Fruit fly (Drosophila melanogaster) whole organism, prepupa: ENCODE measurements around the gene BHD.

ENCODE experiments used
- Blimp-1 ChIP-seq: fragments of 200-800 bp; sonication (Bioruptor generic); optimal IDR thresholded peaks from 3 replicates; lab custom pipeline; 2017; ENCODE audit warnings: missing biosample characterization, missing genetic modification characterization, mild to moderate bottlenecking, moderate library complexity, missing genetic modification reagents
- CG10631 ChIP-seq: fragments of 200-800 bp; sonication (Bioruptor generic); optimal IDR thresholded peaks from 2 replicates; lab custom pipeline; 2016; ENCODE audit warnings: missing biosample characterization, missing genetic modification characterization
- CG10669 ChIP-seq: fragments of 200-800 bp; sonication (Bioruptor generic); optimal IDR thresholded peaks from 3 replicates; lab custom pipeline; 2018; ENCODE audit warnings: missing biosample characterization, mild to moderate bottlenecking, missing genetic modification characterization, moderate library complexity
- CG11762 ChIP-seq: fragments of 200-800 bp; sonication (Bioruptor generic); optimal IDR thresholded peaks from 3 replicates; lab custom pipeline; 2016; ENCODE audit warnings: missing biosample characterization, missing genetic modification characterization; ENCODE audit not compliant: insufficient read depth
- CG11902 ChIP-seq: fragments of 200-800 bp; sonication (Bioruptor generic); optimal IDR thresholded peaks from 3 replicates; lab custom pipeline; 2016; ENCODE audit warnings: missing biosample characterization, missing genetic modification characterization
- CG15336 ChIP-seq: fragments of 200-800 bp; sonication (Bioruptor generic); IDR thresholded peaks from 2 replicates; pipeline ENCODE4 v1.3.6; 2022; ENCODE audit warnings: missing biosample characterization, missing genetic modification characterization
- CG1621 ChIP-seq: fragments of 200-800 bp; sonication (Bioruptor generic); optimal IDR thresholded peaks from 3 replicates; lab custom pipeline; 2018; ENCODE audit warnings: missing biosample characterization, mild to moderate bottlenecking, missing genetic modification characterization
- CG3032 ChIP-seq: fragments of 200-800 bp; optimal IDR thresholded peaks from 2 replicates; lab custom pipeline; 2019; ENCODE audit warnings: missing biosample characterization, mild to moderate bottlenecking, missing genetic modification characterization, moderate library complexity
- CG31627 ChIP-seq: fragments of 200-800 bp; sonication (Bioruptor generic); optimal IDR thresholded peaks from 3 replicates; lab custom pipeline; 2016; ENCODE audit warnings: missing biosample characterization, missing genetic modification characterization
- CG32006 ChIP-seq: fragments of 200-800 bp; sonication (Bioruptor generic); optimal IDR thresholded peaks from 3 replicates; lab custom pipeline; 2017; ENCODE audit warnings: missing biosample characterization, mild to moderate bottlenecking, missing genetic modification characterization
- CG34406 ChIP-seq: fragments of 200-800 bp; sonication (Bioruptor generic); optimal IDR thresholded peaks from 3 replicates; lab custom pipeline; 2016; ENCODE audit warnings: missing biosample characterization, missing genetic modification characterization
- CG3919 ChIP-seq: fragments of 200-800 bp; sonication (Bioruptor generic); optimal IDR thresholded peaks from 3 replicates; lab custom pipeline; 2016; ENCODE audit warnings: missing biosample characterization, missing genetic modification characterization
- CG4318 ChIP-seq: fragments of 200-800 bp; sonication (Bioruptor generic); optimal IDR thresholded peaks from 3 replicates; lab custom pipeline; 2017; ENCODE audit warnings: missing biosample characterization, mild to moderate bottlenecking, missing genetic modification characterization
- CG6163 ChIP-seq: fragments of 200-800 bp; sonication (Bioruptor generic); IDR thresholded peaks from 3 replicates; pipeline ENCODE4 v1.3.6; 2022; ENCODE audit warnings: missing biosample characterization, missing genetic modification characterization
- CG6276 ChIP-seq: fragments of 200-800 bp; sonication (Bioruptor generic); optimal IDR thresholded peaks from 2 replicates; lab custom pipeline; 2017; ENCODE audit warnings: missing biosample characterization, mild to moderate bottlenecking, missing genetic modification characterization
- CG6792 ChIP-seq: fragments of 200-800 bp; sonication (Bioruptor generic); optimal IDR thresholded peaks from 3 replicates; lab custom pipeline; 2016; ENCODE audit warnings: missing biosample characterization, missing genetic modification characterization
- CG6808 ChIP-seq: fragments of 200-800 bp; sonication (Bioruptor generic); optimal IDR thresholded peaks from 3 replicates; lab custom pipeline; 2017; ENCODE audit warnings: missing biosample characterization, missing genetic modification characterization, mild to moderate bottlenecking, moderate library complexity, missing genetic modification reagents
- CG8119 ChIP-seq: fragments of 200-800 bp; sonication (Bioruptor generic); IDR thresholded peaks from 3 replicates; pipeline ENCODE4 v1.3.6; 2022; ENCODE audit warnings: missing biosample characterization, missing genetic modification characterization
- CG8319 ChIP-seq: fragments of 200-800 bp; sonication (Bioruptor generic); optimal IDR thresholded peaks from 3 replicates; lab custom pipeline; 2016; ENCODE audit warnings: missing biosample characterization, missing genetic modification characterization
- CG8632 ChIP-seq: fragments of 200-800 bp; sonication (Bioruptor generic); optimal IDR thresholded peaks from 3 replicates; lab custom pipeline; 2016; ENCODE audit warnings: missing biosample characterization, missing genetic modification characterization
- Eip78C ChIP-seq: fragments of 200-800 bp; sonication (Bioruptor generic); peaks from one replicate; lab custom pipeline; 2016; ENCODE audit warnings: missing biosample characterization, missing genetic modification characterization
- Eip93F ChIP-seq: fragments of 200-800 bp; sonication (Bioruptor generic); optimal IDR thresholded peaks from 2 replicates; lab custom pipeline; 2016; ENCODE audit warnings: missing biosample characterization, mild to moderate bottlenecking, missing genetic modification characterization
- Ets21C ChIP-seq: fragments of 200-800 bp; sonication (Bioruptor generic); optimal IDR thresholded peaks from 3 replicates; lab custom pipeline; 2016; ENCODE audit warnings: missing biosample characterization, missing genetic modification characterization
- Ets96B ChIP-seq: fragments of 200-800 bp; optimal IDR thresholded peaks from 2 replicates; lab custom pipeline; 2019; ENCODE audit warnings: missing biosample characterization, mild to moderate bottlenecking, missing genetic modification characterization, moderate library complexity
- Gug ChIP-seq: fragments of 200-800 bp; sonication (Bioruptor generic); IDR thresholded peaks from 2 replicates; pipeline ENCODE4 v1.3.6; 2022; ENCODE audit warnings: missing biosample characterization, missing genetic modification characterization
- Hr38 ChIP-seq: sonication (Bioruptor generic); optimal IDR thresholded peaks from 2 replicates; lab custom pipeline; 2016; ENCODE audit warnings: missing biosample characterization, missing genetic modification characterization
- Hr39 ChIP-seq: fragments of 200-800 bp; sonication (Bioruptor generic); optimal IDR thresholded peaks from 2 replicates; lab custom pipeline; 2016; ENCODE audit warnings: missing biosample characterization, missing genetic modification characterization
- Hr4 ChIP-seq: fragments of 200-800 bp; sonication (Bioruptor generic); optimal IDR thresholded peaks from 3 replicates; lab custom pipeline; 2016; ENCODE audit warnings: missing biosample characterization, missing genetic modification characterization
- Lpt ChIP-seq: fragments of 200-800 bp; sonication (Bioruptor generic); optimal IDR thresholded peaks from 3 replicates; lab custom pipeline; 2016; ENCODE audit warnings: missing biosample characterization, missing genetic modification characterization
- OdsH ChIP-seq: fragments of 200-800 bp; sonication (Bioruptor generic); optimal IDR thresholded peaks from 3 replicates; lab custom pipeline; 2016; ENCODE audit warnings: missing biosample characterization, missing genetic modification characterization
- Smox ChIP-seq: fragments of 200-800 bp; sonication (Bioruptor generic); optimal IDR thresholded peaks from 3 replicates; lab custom pipeline; 2016; ENCODE audit warnings: missing biosample characterization, missing genetic modification characterization
- Sox102F ChIP-seq: fragments of 200-800 bp; sonication (Bioruptor generic); optimal IDR thresholded peaks from 2 replicates; lab custom pipeline; 2016; ENCODE audit warnings: missing biosample characterization, mild to moderate bottlenecking, missing genetic modification characterization
- Sox14 ChIP-seq: fragments of 200-800 bp; sonication (Bioruptor generic); optimal IDR thresholded peaks from 3 replicates; lab custom pipeline; 2016; ENCODE audit warnings: missing biosample characterization, missing genetic modification characterization
- Sox15 ChIP-seq: fragments of 200-800 bp; sonication (Bioruptor generic); optimal IDR thresholded peaks from 3 replicates; lab custom pipeline; 2016; ENCODE audit warnings: missing biosample characterization, missing genetic modification characterization
- acj6 ChIP-seq: fragments of 200-800 bp; sonication (Bioruptor generic); optimal IDR thresholded peaks from 3 replicates; lab custom pipeline; 2016; ENCODE audit warnings: missing biosample characterization, missing genetic modification characterization
- cyc ChIP-seq: fragments of 200-800 bp; sonication (Bioruptor generic); optimal IDR thresholded peaks from 3 replicates; lab custom pipeline; 2016; ENCODE audit warnings: missing biosample characterization, missing genetic modification characterization
- dac ChIP-seq: fragments of 200-800 bp; sonication (Bioruptor generic); optimal IDR thresholded peaks from 2 replicates; lab custom pipeline; 2017; ENCODE audit warnings: missing biosample characterization, mild to moderate bottlenecking, missing genetic modification characterization
- dsx ChIP-seq: fragments of 200-800 bp; optimal IDR thresholded peaks from 3 replicates; lab custom pipeline; 2019; ENCODE audit warnings: missing biosample characterization, mild to moderate bottlenecking, missing genetic modification characterization, moderate library complexity; ENCODE audit not compliant: poor library complexity, severe bottlenecking
- eg ChIP-seq: fragments of 200-800 bp; sonication (Bioruptor generic); IDR thresholded peaks from 3 replicates; pipeline ENCODE4 v1.3.6; 2022; ENCODE audit warnings: missing biosample characterization, missing genetic modification characterization
- esn ChIP-seq: fragments of 200-800 bp; sonication (Bioruptor generic); optimal IDR thresholded peaks from 2 replicates; lab custom pipeline; 2016; ENCODE audit warnings: missing biosample characterization, mild to moderate bottlenecking, missing genetic modification characterization, moderate library complexity
- fd85E ChIP-seq: fragments of 200-800 bp; sonication (Bioruptor generic); optimal IDR thresholded peaks from 3 replicates; lab custom pipeline; 2016; ENCODE audit warnings: missing biosample characterization, missing genetic modification characterization
- fkh ChIP-seq: fragments of 200-800 bp; sonication (Bioruptor generic); optimal IDR thresholded peaks from 3 replicates; lab custom pipeline; 2017; ENCODE audit warnings: missing biosample characterization, mild to moderate bottlenecking, missing genetic modification characterization, moderate library complexity
- lz ChIP-seq: fragments of 200-800 bp; sonication (Bioruptor generic); optimal IDR thresholded peaks from 3 replicates; lab custom pipeline; 2016; ENCODE audit warnings: missing biosample characterization, missing genetic modification characterization
- net ChIP-seq: fragments of 200-800 bp; sonication (Bioruptor generic); optimal IDR thresholded peaks from 3 replicates; lab custom pipeline; 2016; ENCODE audit warnings: missing biosample characterization, missing genetic modification characterization
- salr ChIP-seq, 2 experiments: fragments of 200-800 bp; sonication (Bioruptor generic); optimal IDR thresholded peaks; 3 replicates each; lab custom pipeline; 2016 to 2018; ENCODE audit warnings: missing biosample characterization in 2 of 2, missing genetic modification characterization in 2 of 2, mild to moderate bottlenecking in 1 of 2
- spab ChIP-seq: fragments of 200-800 bp; sonication (Bioruptor generic); optimal IDR thresholded peaks from 2 replicates; lab custom pipeline; 2017; ENCODE audit warnings: missing biosample characterization, mild to moderate bottlenecking, missing genetic modification characterization, missing genetic modification reagents
- ss ChIP-seq, 2 experiments: fragments of 200-800 bp; sonication (Bioruptor generic); optimal IDR thresholded peaks; 2 replicates in 1 of 2; 3 replicates in 1 of 2; lab custom pipeline; 2017 to 2018; ENCODE audit warnings: mild to moderate bottlenecking in 2 of 2, missing biosample characterization in 2 of 2, missing genetic modification characterization in 2 of 2, moderate library complexity in 1 of 2

BHD gene

DNA sequence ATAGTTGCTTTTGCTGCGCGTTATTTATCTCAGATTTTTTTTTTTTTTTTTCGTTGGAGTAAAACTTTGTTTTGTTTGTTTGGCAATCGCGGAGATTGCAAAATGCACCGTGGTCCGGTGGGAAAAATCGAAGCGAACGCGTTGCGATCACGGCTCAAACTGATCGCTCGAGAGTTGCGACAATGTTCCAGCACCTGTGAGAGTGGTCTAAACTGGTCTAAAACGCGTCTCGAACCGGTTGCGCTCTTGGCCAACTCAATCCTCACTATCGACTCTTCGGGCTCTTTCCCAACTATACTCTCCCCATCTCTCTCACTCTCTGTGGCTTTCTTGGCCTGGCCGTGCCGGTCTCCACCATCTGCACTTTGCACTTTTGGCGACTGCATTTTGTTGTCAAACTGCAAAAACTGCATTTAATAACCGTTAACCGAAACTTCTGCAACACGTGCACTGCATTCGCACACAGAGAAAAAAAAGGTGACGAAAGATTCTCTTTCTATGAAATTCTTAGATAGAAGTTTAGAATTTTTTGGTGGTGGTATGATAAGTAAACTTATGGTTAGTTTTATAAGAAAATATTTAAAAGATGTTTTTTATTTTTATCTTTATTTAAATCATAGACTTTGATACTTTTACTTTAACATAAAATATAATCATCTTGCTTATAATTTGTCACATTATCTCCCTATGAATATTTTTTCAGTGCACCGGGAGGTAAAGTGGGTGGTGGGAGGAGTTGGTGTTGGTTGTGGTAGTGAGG, 25.6 kb downstream of the BHD start, which contains the start of gene CG14830 (continued):
- no peak for TF ChIP-seq CG34406 (GFP tag; lab: Kevin White, UChicago)
- no peak for TF ChIP-seq Sox102F (GFP tag; lab: Kevin White, UChicago)
- TF ChIP-seq dac (GFP tag; lab: Kevin White, UChicago): no peak
- no peak for TF ChIP-seq OdsH (GFP tag; lab: Kevin White, UChicago)
- peak; percentile 66 for TF ChIP-seq CG6808 (GFP tag; lab: Kevin White, UChicago)
- no peak for TF ChIP-seq CG6792 (GFP tag; lab: Kevin White, UChicago)
- TF ChIP-seq ss (GFP tag; optimal IDR thresholded peaks at IDR 0.05; lab: Kevin White, UChicago): peak; percentile 30 to 48
- TF ChIP-seq Sox14 (GFP tag; lab: Kevin White, UChicago): no peak
- peak; percentile 32 for TF ChIP-seq CG11902 (GFP tag; lab: Kevin White, UChicago)
- TF ChIP-seq fkh (GFP tag; lab: Kevin White, UChicago): no peak
- no peak for TF ChIP-seq Eip93F (GFP tag; lab: Kevin White, UChicago)
- peak; percentile 18 for TF ChIP-seq CG32006
- TF ChIP-seq Blimp-1: peak; percentile 49
- peak; percentile 15 for TF ChIP-seq CG1621 (tag; lab: Kevin White, UChicago)
- TF ChIP-seq Hr38 (GFP tag; lab: Kevin White, UChicago): no peak
- TF ChIP-seq CG10669 (GFP tag; lab: Kevin White, UChicago): peak; percentile 65
- peak; percentile 77 for TF ChIP-seq Gug (GFP tag; lab: Robert Waterston, UW)

DNA sequence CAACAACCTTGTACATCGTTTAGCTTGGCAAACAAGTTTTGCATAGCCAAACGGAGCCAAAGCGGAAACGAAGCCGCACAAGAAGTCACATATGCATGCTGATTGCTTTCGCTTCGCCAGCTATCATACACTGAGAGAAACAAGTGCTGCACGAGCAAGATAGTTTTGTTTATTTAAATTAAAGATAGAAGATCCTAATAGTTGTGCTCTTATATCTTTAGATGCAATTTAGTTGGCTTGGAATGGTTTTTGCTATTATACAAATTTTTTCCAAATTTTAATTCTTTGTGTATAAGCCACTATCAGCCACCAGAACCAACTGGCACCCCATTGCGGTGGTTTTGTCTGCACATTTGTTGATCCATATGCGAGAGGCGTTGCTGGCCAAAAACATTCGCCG, 45.2 kb downstream of the BHD start:
- no peak for TF ChIP-seq CG10669 (GFP tag; lab: Kevin White, UChicago)
- TF ChIP-seq CG4318 (GFP tag; lab: Kevin White, UChicago): peak; percentile 16
- TF ChIP-seq OdsH (GFP tag; lab: Kevin White, UChicago): no peak
- peak; percentile 33 for TF ChIP-seq CG32006
- no peak for TF ChIP-seq CG10631
- peak; percentile 80 for TF ChIP-seq Eip78C (GFP tag; lab: Kevin White, UChicago)
- TF ChIP-seq ss (GFP tag; optimal IDR thresholded peaks at IDR 0.05; lab: Kevin White, UChicago): no peak
- TF ChIP-seq Hr38 (GFP tag; lab: Kevin White, UChicago): no peak
- no peak for TF ChIP-seq fkh (GFP tag; lab: Kevin White, UChicago)
- TF ChIP-seq CG6808 (GFP tag; lab: Kevin White, UChicago): no peak
- TF ChIP-seq Lpt (GFP tag; lab: Kevin White, UChicago): no peak
- TF ChIP-seq CG8119 (GFP tag; lab: Robert Waterston, UW): no peak
- no peak for TF ChIP-seq acj6 (GFP tag; lab: Kevin White, UChicago)
- no peak for TF ChIP-seq Eip93F (GFP tag; lab: Kevin White, UChicago)
- no peak for TF ChIP-seq CG3919 (GFP tag; lab: Kevin White, UChicago)
- TF ChIP-seq Ets96B (tag; lab: Kevin White, UChicago): no peak
- no peak for TF ChIP-seq Smox (GFP tag; lab: Kevin White, UChicago)
- TF ChIP-seq esn (GFP tag; lab: Kevin White, UChicago): no peak
- TF ChIP-seq Ets21C (GFP tag; lab: Kevin White, UChicago): no peak
- no peak for TF ChIP-seq spab (GFP tag; lab: Kevin White, UChicago)
- peak; percentile 10 for TF ChIP-seq Hr4 (GFP tag; lab: Kevin White, UChicago)
- no peak for TF ChIP-seq CG15336 (GFP tag; lab: Robert Waterston, UW)
- TF ChIP-seq Sox15 (GFP tag; lab: Kevin White, UChicago): no peak
- TF ChIP-seq fd85E (GFP tag; lab: Kevin White, UChicago): no peak
- no peak for TF ChIP-seq CG34406 (GFP tag; lab: Kevin White, UChicago)
- TF ChIP-seq net (GFP tag; lab: Kevin White, UChicago): no peak
- TF ChIP-seq lz (GFP tag; lab: Kevin White, UChicago): no peak
- no peak for TF ChIP-seq salr (GFP tag; optimal IDR thresholded peaks at IDR 0.05; lab: Kevin White, UChicago)
- TF ChIP-seq CG8632: no peak
- no peak for TF ChIP-seq dsx (GFP tag; lab: Kevin White, UChicago)
- TF ChIP-seq CG8319 (GFP tag; lab: Kevin White, UChicago): no peak
- TF ChIP-seq CG3032 (tag; lab: Kevin White, UChicago): no peak
- TF ChIP-seq CG6163 (GFP tag; lab: Robert Waterston, UW): peak; percentile 51; the same call in 1 of the 3 replicates
- TF ChIP-seq eg (GFP tag; lab: Robert Waterston, UW): peak; percentile 51; the same call in 1 of the 3 replicates
- TF ChIP-seq Sox102F (GFP tag; lab: Kevin White, UChicago): no peak
- no peak for TF ChIP-seq CG11762 (GFP tag; lab: Kevin White, UChicago)
- TF ChIP-seq CG31627 (GFP tag; lab: Kevin White, UChicago): no peak
- no peak for TF ChIP-seq Hr39 (GFP tag; lab: Kevin White, UChicago)
- TF ChIP-seq CG6276 (GFP tag; lab: Kevin White, UChicago): peak; percentile 35
- TF ChIP-seq cyc (GFP tag; lab: Kevin White, UChicago): no peak
